Fruit fly (Drosophila melanogaster) whole organism, wandering third instar larva: ENCODE measurements around the gene dac.

Experiments
- CG32264 ChIP-seq: fragments of 200-800 bp; sonication (Bioruptor generic); optimal IDR thresholded peaks from 2 replicates; lab custom pipeline; 2016; ENCODE audit warnings: missing biosample characterization, missing genetic modification characterization
- CG9705 ChIP-seq: fragments of 200-800 bp; sonication (Bioruptor generic); optimal IDR thresholded peaks from 2 replicates; lab custom pipeline; 2018; ENCODE audit warnings: missing biosample characterization, mild to moderate bottlenecking, missing genetic modification characterization
- CrebA ChIP-seq: fragments of 200-800 bp; sonication (Bioruptor generic); optimal IDR thresholded peaks from 2 replicates; lab custom pipeline; 2016; ENCODE audit warnings: missing biosample characterization, mild to moderate bottlenecking, missing genetic modification characterization, borderline replicate concordance
- Dfd ChIP-seq: fragments of >200 bp; optimal IDR thresholded peaks from 2 replicates; lab custom pipeline; 2017; ENCODE audit warnings: missing biosample characterization, missing genetic modification characterization
- Dif ChIP-seq: fragments of 200-275, 200-300 bp; sonication (Bioruptor generic); optimal IDR thresholded peaks from 2 replicates; lab custom pipeline; 2018; ENCODE audit warnings: missing biosample characterization, missing genetic modification characterization; ENCODE audit not compliant: partially characterized antibody
- GATAd ChIP-seq: sonication (Bioruptor generic); optimal IDR thresholded peaks from 2 replicates; lab custom pipeline; 2016; ENCODE audit warnings: missing biosample characterization, missing genetic modification characterization
- HLH106 ChIP-seq: fragments of 200-800 bp; optimal IDR thresholded peaks from 3 replicates; lab custom pipeline; 2019; ENCODE audit warnings: missing biosample characterization, mild to moderate bottlenecking, missing genetic modification characterization, moderate library complexity
- Hnf4 ChIP-seq: fragments of 200-800 bp; sonication (Bioruptor generic); optimal IDR thresholded peaks from 2 replicates; lab custom pipeline; 2016; ENCODE audit warnings: missing biosample characterization, mild to moderate bottlenecking, missing genetic modification characterization
- Hr78 ChIP-seq: fragments of >200 bp; optimal IDR thresholded peaks from 2 replicates; lab custom pipeline; 2017; ENCODE audit warnings: missing biosample characterization, missing genetic modification characterization
- Hr83 ChIP-seq: fragments of 200-300 bp; sonication (Bioruptor generic); optimal IDR thresholded peaks from 2 replicates; lab custom pipeline; 2016; ENCODE audit warnings: missing biosample characterization, mild to moderate bottlenecking, missing genetic modification characterization, moderate library complexity; ENCODE audit not compliant: poor library complexity, severe bottlenecking
- Mio ChIP-seq: sonication (Bioruptor generic); optimal IDR thresholded peaks from 2 replicates; lab custom pipeline; 2016; ENCODE audit warnings: missing biosample characterization, missing genetic modification characterization
- Myc ChIP-seq: fragments of >200 bp; optimal IDR thresholded peaks from 2 replicates; lab custom pipeline; 2017
- N ChIP-seq: fragments of >200 bp; optimal IDR thresholded peaks from 2 replicates; lab custom pipeline; 2018; ENCODE audit warnings: missing biosample characterization, missing external identifiers, missing genetic modification characterization
- Rel ChIP-seq, 2 experiments: fragments of 200-800 bp; sonication (Bioruptor generic) in 1 of 2; optimal IDR thresholded peaks; 2 replicates in 1 of 2; 3 replicates in 1 of 2; lab custom pipeline; 2016 to 2019; ENCODE audit warnings: mild to moderate bottlenecking in 2 of 2, missing biosample characterization in 2 of 2, missing genetic modification characterization in 2 of 2, moderate library complexity in 1 of 2
- Sp1 ChIP-seq: fragments of 200-800 bp; sonication (Bioruptor generic); optimal IDR thresholded peaks from 3 replicates; lab custom pipeline; 2019; ENCODE audit warnings: missing biosample characterization, mild to moderate bottlenecking, missing genetic modification characterization, moderate library complexity
- Vsx2 ChIP-seq: fragments of 200-300, 225-300 bp; sonication (Bioruptor generic); optimal IDR thresholded peaks from 2 replicates; lab custom pipeline; 2018; ENCODE audit warnings: missing biosample characterization, missing genetic modification characterization; ENCODE audit not compliant: partially characterized antibody
- br ChIP-seq: fragments of 200-800 bp; sonication (Bioruptor generic); optimal IDR thresholded peaks from 2 replicates; lab custom pipeline; 2016; ENCODE audit warnings: missing biosample characterization, missing genetic modification characterization
- brk ChIP-seq: fragments of 200-800 bp; sonication (Bioruptor generic); optimal IDR thresholded peaks from 2 replicates; lab custom pipeline; 2016; ENCODE audit warnings: missing biosample characterization, mild to moderate bottlenecking, missing genetic modification characterization
- dl ChIP-seq, 2 experiments: fragments of 175-275, 200-275 bp in 1 of 2; fragments of 200-275 bp in 1 of 2; sonication (Bioruptor generic); optimal IDR thresholded peaks; lab custom pipeline; 2018; ENCODE audit warnings: mild to moderate bottlenecking in 2 of 2, missing biosample characterization in 2 of 2, missing genetic modification characterization in 2 of 2, moderate library complexity in 2 of 2; ENCODE audit not compliant: partially characterized antibody in 2 of 2, insufficient read depth in 1 of 2
- dsf ChIP-seq: sonication (Bioruptor generic); optimal IDR thresholded peaks from 2 replicates; lab custom pipeline; 2016; ENCODE audit warnings: missing biosample characterization, missing genetic modification characterization, borderline replicate concordance
- ey ChIP-seq: fragments of 200-800 bp; sonication (Bioruptor generic); optimal IDR thresholded peaks from 2 replicates; lab custom pipeline; 2016; ENCODE audit warnings: missing biosample characterization, missing genetic modification characterization
- foxo ChIP-seq, 2 experiments: fragments of 200-800 bp; sonication (Bioruptor generic); optimal IDR thresholded peaks; 2 replicates in 1 of 2; 3 replicates in 1 of 2; lab custom pipeline; 2016 to 2017; ENCODE audit warnings: missing biosample characterization in 2 of 2, missing genetic modification characterization in 2 of 2
- fru ChIP-seq: fragments of 200-800 bp; sonication (Bioruptor generic); optimal IDR thresholded peaks from 3 replicates; lab custom pipeline; 2016; ENCODE audit warnings: missing biosample characterization, mild to moderate bottlenecking, missing genetic modification characterization
- h ChIP-seq: fragments of 200-800 bp; sonication (Bioruptor generic); optimal IDR thresholded peaks from 3 replicates; lab custom pipeline; 2016; ENCODE audit warnings: missing biosample characterization, mild to moderate bottlenecking, missing genetic modification characterization
- jim ChIP-seq: fragments of 175-275, 200-325 bp; sonication (Bioruptor generic); optimal IDR thresholded peaks from 2 replicates; lab custom pipeline; 2016; ENCODE audit warnings: missing biosample characterization, mild to moderate bottlenecking, missing genetic modification characterization
- pan ChIP-seq: fragments of >200 bp; optimal IDR thresholded peaks from 2 replicates; lab custom pipeline; 2017
- psq ChIP-seq: fragments of 200-800 bp; sonication (Bioruptor generic); optimal IDR thresholded peaks from 3 replicates; lab custom pipeline; 2017; ENCODE audit warnings: missing biosample characterization, mild to moderate bottlenecking, missing genetic modification characterization, moderate library complexity
- rgr ChIP-seq: fragments of 200-800 bp; sonication (Bioruptor generic); optimal IDR thresholded peaks from 3 replicates; lab custom pipeline; 2016; ENCODE audit warnings: missing biosample characterization, mild to moderate bottlenecking, missing genetic modification characterization
- sv ChIP-seq: fragments of 200-800 bp; sonication (Bioruptor generic); optimal IDR thresholded peaks from 3 replicates; lab custom pipeline; 2016; ENCODE audit warnings: missing biosample characterization, missing genetic modification characterization
- woc ChIP-seq: sonication (Bioruptor generic); optimal IDR thresholded peaks from 2 replicates; lab custom pipeline; 2016; ENCODE audit warnings: missing biosample characterization, mild to moderate bottlenecking, missing genetic modification characterization

The dac gene

DNA sequence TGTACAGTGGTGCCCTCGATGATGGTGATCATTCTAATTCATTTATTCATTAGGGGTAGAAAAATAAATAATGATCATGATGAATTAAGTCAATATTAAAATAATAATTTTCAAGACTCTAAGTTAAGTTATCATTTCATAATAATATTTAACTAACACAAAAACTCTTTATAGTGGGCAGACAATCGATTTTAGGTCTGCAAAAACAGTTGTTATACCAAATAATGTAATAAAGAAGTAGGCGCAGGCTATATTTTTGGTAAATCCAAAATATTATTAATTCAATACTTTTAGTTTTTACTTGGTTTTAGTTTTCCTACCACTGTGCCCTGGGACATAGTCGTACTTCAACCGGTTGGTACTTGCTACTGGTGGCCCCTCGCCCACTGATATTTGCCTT, 50.2 kb downstream of the dac start:
- TF ChIP-seq HLH106 (tag; lab: Kevin White, UChicago) (no peak), fru (GFP tag; lab: Kevin White, UChicago) (no peak), CG32264 (GFP tag; lab: Kevin White, UChicago) (no peak), CG9705 (no peak), Vsx2 (no peak), pan (lab: Kevin White, UChicago) (no peak), dl (GFP tag; optimal IDR thresholded peaks at IDR 0.05; lab: Kevin White, UChicago; ENCODE audit: insufficient read depth in 1 of 2, partially characterized antibody in 2 of 2) (no peak), jim (GFP tag; lab: Kevin White, UChicago) (no peak), CrebA (GFP tag; lab: Kevin White, UChicago) (no peak), brk (GFP tag; lab: Kevin White, UChicago) (no peak), psq (GFP tag; lab: Kevin White, UChicago) (no peak), h (GFP tag; lab: Kevin White, UChicago) (no peak), woc (GFP tag; lab: Kevin White, UChicago) (no peak), foxo (GFP tag; optimal IDR thresholded peaks at IDR 0.05; lab: Kevin White, UChicago) (no peak), ey (GFP tag; lab: Kevin White, UChicago) (no peak)

DNA sequence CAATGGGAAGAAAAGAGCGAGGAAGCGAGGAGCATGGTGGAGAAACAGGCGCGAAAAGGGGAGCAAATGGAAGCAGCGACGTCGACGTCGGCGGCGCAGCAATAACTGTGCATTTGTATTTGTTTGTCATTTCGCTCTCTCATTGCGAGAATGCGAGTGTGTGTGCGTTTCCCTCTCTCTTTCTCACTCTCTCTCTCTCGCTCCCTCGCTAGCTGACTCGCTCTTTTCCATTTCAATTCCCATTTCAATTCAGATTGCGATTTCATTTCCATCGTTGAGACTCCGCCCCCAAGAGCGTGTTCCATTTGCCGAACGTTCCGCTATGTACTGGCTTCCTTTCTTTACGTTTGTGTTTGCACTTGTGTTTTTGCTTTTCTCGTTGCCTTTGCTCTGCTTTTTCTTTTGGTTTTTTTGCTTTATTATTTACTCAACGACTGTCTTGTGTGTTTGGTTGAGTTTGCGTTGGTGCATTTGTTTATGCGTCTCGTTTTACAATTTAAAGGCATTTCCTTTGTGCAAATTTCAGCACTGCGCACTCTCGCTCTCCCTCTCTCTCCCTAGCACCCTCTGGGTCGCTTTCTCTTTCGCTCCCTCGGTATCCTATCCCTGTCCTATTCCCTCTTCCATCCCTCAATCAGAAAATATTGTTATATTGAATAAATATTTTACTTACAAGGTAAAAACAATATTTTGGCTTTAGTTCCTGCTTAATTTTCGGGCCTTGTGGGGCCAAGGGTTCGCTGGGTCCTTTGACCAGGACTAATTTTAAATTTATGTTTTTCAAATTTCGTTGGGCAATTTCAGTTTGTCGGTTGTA, 62.9 kb downstream of the dac start:
- TF ChIP-seq rgr (GFP tag; lab: Kevin White, UChicago), result no peak
- no peak for TF ChIP-seq br
- TF ChIP-seq Dfd, result no peak
- TF ChIP-seq Hnf4 (GFP tag; lab: Kevin White, UChicago), result no peak
- TF ChIP-seq N, result peak; percentile 53
- peak; percentile 20 to 54 for TF ChIP-seq dl (GFP tag; optimal IDR thresholded peaks at IDR 0.05; lab: Kevin White, UChicago; ENCODE audit: insufficient read depth in 1 of 2, partially characterized antibody in 2 of 2)
- no peak for TF ChIP-seq HLH106 (tag; lab: Kevin White, UChicago)
- no peak for TF ChIP-seq Hr78 (GFP tag; lab: Kevin White, UChicago)
- TF ChIP-seq psq (GFP tag; lab: Kevin White, UChicago), result peak; percentile 23
- no peak for TF ChIP-seq Rel (GFP tag; optimal IDR thresholded peaks at IDR 0.05; lab: Kevin White, UChicago)
- TF ChIP-seq Rel (tag; optimal IDR thresholded peaks at IDR 0.05; lab: Kevin White, UChicago), result no peak
- no peak for TF ChIP-seq Hr83 (GFP tag; lab: Kevin White, UChicago)
- TF ChIP-seq Vsx2, result peak; percentile 72
- no peak for TF ChIP-seq Mio (GFP tag; lab: Kevin White, UChicago)
- TF ChIP-seq brk (GFP tag; lab: Kevin White, UChicago), result no peak
- no peak for TF ChIP-seq ey (GFP tag; lab: Kevin White, UChicago)
- no peak for TF ChIP-seq foxo (GFP tag; optimal IDR thresholded peaks at IDR 0.05; lab: Kevin White, UChicago)
- TF ChIP-seq jim (GFP tag; lab: Kevin White, UChicago), result no peak
- TF ChIP-seq CG32264 (GFP tag; lab: Kevin White, UChicago), result no peak
- TF ChIP-seq Sp1 (GFP tag; lab: Kevin White, UChicago), result no peak
- TF ChIP-seq GATAd, result no peak
- TF ChIP-seq sv (GFP tag; lab: Kevin White, UChicago), result no peak
- no peak for TF ChIP-seq h (GFP tag; lab: Kevin White, UChicago)
- TF ChIP-seq dsf (GFP tag; lab: Kevin White, UChicago), result no peak
- TF ChIP-seq pan (lab: Kevin White, UChicago), result no peak
- no peak for TF ChIP-seq Myc (lab: Kevin White, UChicago)
- TF ChIP-seq Dif (GFP tag; lab: Kevin White, UChicago), result peak; percentile 73
- TF ChIP-seq woc (GFP tag; lab: Kevin White, UChicago), result no peak
- TF ChIP-seq, all 38 proteins: peak for 5
